Worm (Caenorhabditis elegans) whole organism, young adult: ENCODE results near the gene T02E9.6.

Experiments used
- B0019.2 ChIP-seq: fragments of 200-800 bp; sonication (Bioruptor generic); conservative IDR thresholded peaks from 2 replicates; pipeline ENCODE4 v1.3.6; 2022; ENCODE audit warnings: missing genetic modification reagents, missing genetic modification characterization, missing compliant biosample characterization
- B0035.1 ChIP-seq: sonication (generic microtip); optimal IDR thresholded peaks from 2 replicates; lab custom pipeline; 2016; ENCODE audit warnings: missing genetic modification characterization, mild to moderate bottlenecking, missing compliant biosample characterization, missing genotype, missing genetic modification reagents
- D2030.7 ChIP-seq: fragments of 200-800 bp; sonication (Bioruptor generic); IDR thresholded peaks from 2 replicates; pipeline ENCODE4 v1.3.6; 2022; ENCODE audit warnings: missing genetic modification reagents, missing genetic modification characterization, missing compliant biosample characterization
- F57A8.1 ChIP-seq: fragments of 200-800 bp; sonication (Bioruptor generic); optimal IDR thresholded peaks from 2 replicates; lab custom pipeline; 2018; ENCODE audit warnings: mild to moderate bottlenecking, missing genetic modification characterization, moderate library complexity, missing compliant biosample characterization
- athp-1 ChIP-seq: sonication (generic microtip); optimal IDR thresholded peaks from 2 replicates; lab custom pipeline; 2017; ENCODE audit warnings: mild to moderate bottlenecking, missing genetic modification characterization, missing compliant biosample characterization
- ceh-58 ChIP-seq: fragments of 200-800 bp; sonication (Bioruptor generic); IDR thresholded peaks from 2 replicates; pipeline ENCODE4 v1.3.6; 2022; ENCODE audit warnings: missing genetic modification characterization, missing compliant biosample characterization
- ceh-79 ChIP-seq: sonication (generic microtip); optimal IDR thresholded peaks from 2 replicates; lab custom pipeline; 2017; ENCODE audit warnings: mild to moderate bottlenecking, missing genetic modification characterization, missing compliant biosample characterization
- dox-1 ChIP-seq: fragments of 200-800 bp; sonication (Bioruptor generic); IDR thresholded peaks from 2 replicates; pipeline ENCODE4 v1.3.6; 2022; ENCODE audit warnings: missing genetic modification reagents, missing genetic modification characterization, missing compliant biosample characterization
- dpff-1 ChIP-seq: sonication (generic microtip); optimal IDR thresholded peaks from 2 replicates; lab custom pipeline; 2017; ENCODE audit warnings: mild to moderate bottlenecking, missing genetic modification characterization, missing compliant biosample characterization
- egl-18 ChIP-seq: fragments of 200-800 bp; sonication (Bioruptor generic); IDR thresholded peaks from 2 replicates; pipeline ENCODE4 v1.3.6; 2022; ENCODE audit warnings: missing genetic modification reagents, missing genetic modification characterization, missing compliant biosample characterization
- egrh-3 ChIP-seq: fragments of 200-800 bp; sonication (Bioruptor generic); IDR thresholded peaks from 2 replicates; pipeline ENCODE4 v1.3.6; 2022; ENCODE audit warnings: missing genetic modification reagents, missing genetic modification characterization, missing compliant biosample characterization
- ekl-4 ChIP-seq: fragments of 200-800 bp; sonication (Bioruptor generic); IDR thresholded peaks from 2 replicates; pipeline ENCODE4 v1.3.6; 2022; ENCODE audit warnings: missing genetic modification reagents, missing genetic modification characterization, missing compliant biosample characterization
- ets-4 ChIP-seq: fragments of 200-800 bp; sonication (Bioruptor generic); optimal IDR thresholded peaks from 2 replicates; lab custom pipeline; 2018; ENCODE audit warnings: mild to moderate bottlenecking, missing genetic modification characterization, missing compliant biosample characterization
- gei-17 ChIP-seq: fragments of 200-800 bp; sonication (Bioruptor generic); optimal IDR thresholded peaks from 2 replicates; lab custom pipeline; 2018; ENCODE audit warnings: mild to moderate bottlenecking, missing genetic modification characterization, missing compliant biosample characterization
- hsf-1 ChIP-seq: fragments of 200-800 bp; sonication (Bioruptor generic); IDR thresholded peaks from 2 replicates; pipeline ENCODE4 v1.3.6; 2022; ENCODE audit warnings: missing genetic modification reagents, missing genetic modification characterization, missing compliant biosample characterization
- let-526 ChIP-seq: fragments of 200-800 bp; sonication (Bioruptor generic); IDR thresholded peaks from 2 replicates; pipeline ENCODE4 v1.3.6; 2022; ENCODE audit warnings: missing genetic modification reagents, missing genetic modification characterization, missing compliant biosample characterization
- lin-35 ChIP-seq, 3 experiments: fragments of 150-350 bp in 2 of 3; sonication (generic microtip) in 1 of 3; optimal IDR thresholded peaks; 2 replicates each; lab custom pipeline; 2014 to 2018; ENCODE audit warnings: missing biosample characterization in 3 of 3, missing genetic modification characterization in 3 of 3, missing genetic modification reagents in 3 of 3
- lin-40 ChIP-seq: sonication (generic microtip); optimal IDR thresholded peaks from 2 replicates; lab custom pipeline; 2016; ENCODE audit warnings: missing genetic modification characterization, mild to moderate bottlenecking, missing compliant biosample characterization, missing genotype, missing genetic modification reagents
- mcd-1 ChIP-seq: fragments of 200-800 bp; sonication (Bioruptor generic); IDR thresholded peaks from 2 replicates; pipeline ENCODE4 v1.3.6; 2022; ENCODE audit warnings: missing genetic modification reagents, missing genetic modification characterization, missing compliant biosample characterization
- mel-28 ChIP-seq: sonication (generic microtip); optimal IDR thresholded peaks from 2 replicates; lab custom pipeline; 2016; ENCODE audit warnings: borderline replicate concordance, mild to moderate bottlenecking, missing genetic modification characterization, missing compliant biosample characterization
- mes-4 ChIP-seq: sonication (generic microtip); optimal IDR thresholded peaks from 2 replicates; lab custom pipeline; 2016; ENCODE audit warnings: missing genotype, missing genetic modification characterization, missing compliant biosample characterization
- nfya-2 ChIP-seq: fragments of 200-800 bp; sonication (Bioruptor generic); IDR thresholded peaks from 2 replicates; pipeline ENCODE4 v1.3.6; 2022; ENCODE audit warnings: missing genetic modification reagents, missing genetic modification characterization, missing compliant biosample characterization
- nfyb-1 ChIP-seq: fragments of 200-800 bp; sonication (Bioruptor generic); IDR thresholded peaks from 2 replicates; pipeline ENCODE4 v1.3.6; 2022; ENCODE audit warnings: missing genetic modification reagents, missing genetic modification characterization, missing compliant biosample characterization
- nhr-120 ChIP-seq: fragments of 200-800 bp; sonication (Bioruptor generic); IDR thresholded peaks from 2 replicates; pipeline ENCODE4 v1.3.6; 2022; ENCODE audit warnings: missing genetic modification characterization, missing compliant biosample characterization
- nhr-179 ChIP-seq: sonication (generic microtip); optimal IDR thresholded peaks from 2 replicates; lab custom pipeline; 2016; ENCODE audit warnings: mild to moderate bottlenecking, missing genetic modification characterization, missing compliant biosample characterization
- pbrm-1 ChIP-seq: fragments of 200-800 bp; sonication (Bioruptor generic); IDR thresholded peaks from 2 replicates; pipeline ENCODE4 v1.3.6; 2022; ENCODE audit warnings: missing genetic modification reagents, missing genetic modification characterization, missing compliant biosample characterization
- pha-4 ChIP-seq: fragments of 150-350 bp; sonication (generic microtip); optimal IDR thresholded peaks from 2 replicates; lab custom pipeline; 2014; ENCODE audit warnings: missing biosample characterization, missing genetic modification reagents, missing genetic modification characterization
- sdz-38 ChIP-seq: sonication (generic microtip); optimal IDR thresholded peaks from 2 replicates; lab custom pipeline; 2016; ENCODE audit warnings: missing genotype, missing genetic modification characterization, missing compliant biosample characterization
- sptf-2 ChIP-seq: fragments of 200-800 bp; sonication (Bioruptor generic); optimal IDR thresholded peaks from 2 replicates; lab custom pipeline; 2018; ENCODE audit warnings: mild to moderate bottlenecking, missing genetic modification characterization, missing compliant biosample characterization
- unc-130 ChIP-seq: sonication (generic microtip); optimal IDR thresholded peaks from 2 replicates; lab custom pipeline; 2016; ENCODE audit warnings: missing genetic modification reagents, missing genetic modification characterization, missing compliant biosample characterization
- zfh-2 ChIP-seq: fragments of 200-800 bp; sonication (Bioruptor generic); conservative IDR thresholded peaks from 2 replicates; pipeline ENCODE4 v1.3.6; 2022; ENCODE audit warnings: missing genetic modification reagents, missing genetic modification characterization, missing compliant biosample characterization
- ztf-26 ChIP-seq: sonication (generic microtip); optimal IDR thresholded peaks from 2 replicates; lab custom pipeline; 2017; ENCODE audit warnings: missing genetic modification characterization, missing compliant biosample characterization

The T02E9.6 gene

ce11 chrV:11346912-11347311, 12.8 kb upstream of the T02E9.6 start, which contains the start of gene grl-7:
Gene grl-7 (minus strand): TSS chrV:11347012.
- TF ChIP-seq ceh-79 (tag; lab: Kevin White, UChicago) (no peak), mel-28 (tag; lab: Kevin White, UChicago) (no peak), let-526 (GFP tag; lab: Robert Waterston, UW) (0 out of 2 replicates have a peak, but pooled peaks have one; percentile 24), F57A8.1 (GFP tag; lab: Kevin White, UChicago) (no peak)
- TF ChIP-seq, all 124 proteins: peak for 1

ce11 chrV:11344816-11345336, 10.8 kb upstream of the T02E9.6 start:
- TF ChIP-seq nhr-179 (tag; lab: Kevin White, UChicago) (no peak), ceh-58 (GFP tag; lab: Robert Waterston, UW) (no peak), B0035.1 (tag; lab: Kevin White, UChicago) (no peak), dpff-1 (tag; lab: Kevin White, UChicago) (no peak), sdz-38 (no peak), gei-17 (GFP tag; lab: Kevin White, UChicago) (no peak), hsf-1 (GFP tag; lab: Robert Waterston, UW) (no peak), lin-40 (tag; lab: Kevin White, UChicago) (no peak), pbrm-1 (GFP tag; lab: Robert Waterston, UW) (no peak)

ce11 chrV:11344112-11344511, 10.0 kb upstream of the T02E9.6 start:
- TF ChIP-seq ztf-26 (tag; lab: Kevin White, UChicago) = no peak
- TF ChIP-seq D2030.7 (GFP tag; lab: Robert Waterston, UW) = no peak
- TF ChIP-seq mcd-1 (GFP tag; lab: Robert Waterston, UW) = no peak

- no peak for TF ChIP-seq mes-4 (tag; lab: Kevin White, UChicago)
- TF ChIP-seq B0035.1 (tag; lab: Kevin White, UChicago) = no peak
- TF ChIP-seq mcd-1 (GFP tag; lab: Robert Waterston, UW) = no peak
- TF ChIP-seq athp-1 = no peak
- no peak for TF ChIP-seq pha-4 (tag; lab: Kevin White, UChicago)
Observed at ce11 chrV:11341913-11342312, 7.8 kb upstream of the T02E9.6 start, which contains the start of gene T02E9.5. Gene T02E9.5 (plus strand): TSS chrV:11342233.

ce11 chrV:11341130-11341675, 7.1 kb upstream of the T02E9.6 start:
- TF ChIP-seq nfyb-1 (GFP tag; lab: Robert Waterston, UW) = 0 out of 2 replicates have a peak, but pooled peaks have one; percentile 38
- no peak for TF ChIP-seq sptf-2
- TF ChIP-seq dox-1 (GFP tag; lab: Robert Waterston, UW) = 0 out of 2 replicates have a peak, but pooled peaks have one; percentile 8
- TF ChIP-seq egl-18 (GFP tag; lab: Robert Waterston, UW) = no peak
- TF ChIP-seq unc-130 (GFP tag; lab: Kevin White, UChicago) = no peak
- no peak for TF ChIP-seq ets-4 (GFP tag; lab: Kevin White, UChicago)
- TF ChIP-seq ekl-4 = 0 out of 2 replicates have a peak, but pooled peaks have one; percentile 21
- TF ChIP-seq egrh-3 = peak; percentile 45; the same call in 1 of the 2 replicates
- TF ChIP-seq nhr-120 (GFP tag; lab: Robert Waterston, UW) = no peak
- no peak for TF ChIP-seq B0019.2 (GFP tag; lab: Robert Waterston, UW)
- no peak for TF ChIP-seq let-526 (GFP tag; lab: Robert Waterston, UW)
- peak; percentile 93 for TF ChIP-seq zfh-2 (GFP tag; lab: Robert Waterston, UW)
- TF ChIP-seq lin-35 (GFP tag; optimal IDR thresholded peaks at IDR 0.05; lab: Kevin White, UChicago) = no peak
- TF ChIP-seq nfya-2 (GFP tag; lab: Robert Waterston, UW) = no peak
- TF ChIP-seq, all 124 proteins: peak for 5
